Worm (Caenorhabditis elegans): ENCODE measurements around the gene cin-4.

DNA sequence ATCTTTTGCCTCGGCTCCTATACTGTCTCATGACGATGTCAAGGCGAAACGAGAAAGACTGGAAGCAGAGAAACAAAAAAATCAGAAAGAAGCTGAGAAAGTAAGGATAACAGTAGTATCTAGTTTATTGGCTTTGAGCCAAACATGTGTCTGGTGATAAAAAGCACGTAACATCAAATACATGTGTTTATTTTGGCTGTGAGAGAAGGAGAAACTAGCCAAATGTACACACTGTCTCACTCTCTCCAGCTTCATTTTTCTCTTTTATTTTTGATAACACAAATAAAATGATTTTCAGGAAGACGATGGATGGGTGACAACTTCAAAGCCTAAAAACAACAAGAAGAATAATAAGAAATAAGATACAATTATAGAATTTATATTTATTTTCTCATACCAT is 8.6 kb upstream of the cin-4 start:
- TF ChIP-seq lin-39 (tag; optimal IDR thresholded peaks at IDR 0.05) (no peak), fos-1 (tag; optimal IDR thresholded peaks at IDR 0.05) (no peak), ets-5 (GFP tag; IDR thresholded peaks at IDR 0.05) (no peak), lin-13 (GFP tag; optimal IDR thresholded peaks at IDR 0.05) (no peak), nhr-85 (tag) (no peak), C16A3.4 (tag; optimal IDR thresholded peaks at IDR 0.05) (no peak), nhr-237 (tag; optimal IDR thresholded peaks at IDR 0.05) (no peak), ceh-90 (tag; optimal IDR thresholded peaks at IDR 0.05) (no peak), nhr-77 (tag; optimal IDR thresholded peaks at IDR 0.05) (no peak), ztf-4 (tag; optimal IDR thresholded peaks at IDR 0.05) (no peak), sup-37 (GFP tag; optimal IDR thresholded peaks at IDR 0.05) (no peak), nhr-11 (tag; optimal IDR thresholded peaks at IDR 0.05) (no peak), unc-130 (tag; optimal IDR thresholded peaks at IDR 0.05) (no peak)
